Worm (Caenorhabditis elegans): ENCODE results near the gene sfxn-1.2.

ce11 chrII:11181250-11181704 lies 4.6 kb upstream of the sfxn-1.2 start, which contains the start of gene bigr-1:
- no peak for TF ChIP-seq him-1 (tag; optimal IDR thresholded peaks at IDR 0.05)
- TF ChIP-seq dao-5 (tag; optimal IDR thresholded peaks at IDR 0.05), result no peak
- no peak for TF ChIP-seq W03F9.2 (tag; optimal IDR thresholded peaks at IDR 0.05)

All from whole organism, L4/young adult.